Worm (Caenorhabditis elegans) whole organism, L3 larva: ENCODE measurements around the gene F47G9.4.

Experiments
- aly-2 ChIP-seq: fragments of 150-350 bp; optimal IDR thresholded peaks from 2 replicates; lab custom pipeline; 2014; ENCODE audit warnings: missing biosample characterization, missing genetic modification characterization
- ceh-28 ChIP-seq: fragments of 150-350 bp; optimal IDR thresholded peaks from 2 replicates; lab custom pipeline; 2014; ENCODE audit warnings: missing biosample characterization, missing genetic modification reagents, missing genetic modification characterization
- elt-1 ChIP-seq: fragments of 150-350 bp; optimal IDR thresholded peaks from 2 replicates; lab custom pipeline; 2014; ENCODE audit warnings: missing biosample characterization, missing genetic modification characterization
- lin-15B ChIP-seq: fragments of 150-350 bp; optimal IDR thresholded peaks from 2 replicates; lab custom pipeline; 2014; ENCODE audit warnings: missing biosample characterization, missing genetic modification characterization
- nhr-12 ChIP-seq: fragments of 150-350 bp; optimal IDR thresholded peaks from 2 replicates; lab custom pipeline; 2014; ENCODE audit warnings: missing biosample characterization, missing genetic modification characterization
- nhr-25 ChIP-seq: sonication (generic microtip); optimal IDR thresholded peaks from 2 replicates; lab custom pipeline; 2017; ENCODE audit warnings: missing biosample characterization, missing genetic modification characterization
- skn-1 ChIP-seq: fragments of 150-350 bp; optimal IDR thresholded peaks from 2 replicates; lab custom pipeline; 2014; ENCODE audit warnings: missing biosample characterization, missing genetic modification characterization
- tbx-2 ChIP-seq: sonication (generic microtip); optimal IDR thresholded peaks from 2 replicates; lab custom pipeline; 2016; ENCODE audit warnings: mild to moderate bottlenecking, missing genetic modification characterization, missing compliant biosample characterization

DNA sequence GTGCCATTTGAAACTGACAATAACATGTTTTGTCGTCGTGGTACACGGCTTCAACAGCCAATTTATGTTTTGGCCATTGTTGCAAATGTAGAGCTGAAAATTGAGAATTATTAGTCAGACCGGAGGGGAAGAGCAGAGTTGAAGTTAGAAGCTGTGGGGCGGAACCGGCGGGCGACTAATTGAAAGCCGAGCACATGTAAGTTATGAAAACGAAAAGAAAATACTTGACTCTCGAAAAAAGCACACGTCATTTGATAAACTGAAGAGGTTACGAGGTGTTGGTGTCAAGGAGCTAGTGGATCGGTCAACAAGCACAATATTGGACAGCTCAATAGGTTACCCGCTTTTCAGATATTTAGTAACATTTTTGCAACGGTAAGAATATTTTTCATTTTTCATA, 44.5 kb upstream of the F47G9.4 start, which contains the start of gene dop-5:
- no peak for TF ChIP-seq skn-1
- TF ChIP-seq nhr-25 (tag; lab: Kevin White, UChicago), result no peak
- no peak for TF ChIP-seq lin-15B (tag; lab: Kevin White, UChicago)
- no peak for TF ChIP-seq ceh-28 (tag; lab: Kevin White, UChicago)
- TF ChIP-seq nhr-12 (tag; lab: Kevin White, UChicago), result no peak
- TF ChIP-seq elt-1 (tag; lab: Kevin White, UChicago), result no peak
- no peak for TF ChIP-seq tbx-2 (tag; lab: Kevin White, UChicago)
- TF ChIP-seq aly-2, result no peak
